Worm (Caenorhabditis elegans) whole organism, L3 larva: ENCODE data around the gene tag-343.

Source experiments
- R02D3.7 ChIP-seq: fragments of 150-350 bp; optimal IDR thresholded peaks from 2 replicates; lab custom pipeline; 2014; ENCODE audit warnings: missing biosample characterization, missing genetic modification characterization
- ZK546.5 ChIP-seq: sonication (generic microtip); optimal IDR thresholded peaks from 2 replicates; lab custom pipeline; 2017; ENCODE audit warnings: missing biosample characterization, missing genetic modification characterization
- ama-1 ChIP-seq: fragments of 150-350 bp; optimal IDR thresholded peaks from 2 replicates; lab custom pipeline; 2018
- ceh-28 ChIP-seq: fragments of 150-350 bp; optimal IDR thresholded peaks from 2 replicates; lab custom pipeline; 2014; ENCODE audit warnings: missing biosample characterization, missing genetic modification reagents, missing genetic modification characterization
- ceh-82 ChIP-seq: fragments of 150-350 bp; optimal IDR thresholded peaks from 2 replicates; lab custom pipeline; 2014; ENCODE audit warnings: missing biosample characterization, missing genetic modification characterization
- daf-12 ChIP-seq: fragments of 150-350 bp; optimal IDR thresholded peaks from 2 replicates; lab custom pipeline; 2014; ENCODE audit warnings: missing biosample characterization, missing genetic modification reagents, missing genetic modification characterization
- egl-27 ChIP-seq: sonication (generic microtip); optimal IDR thresholded peaks from 4 replicates; lab custom pipeline; 2017; ENCODE audit warnings: missing biosample characterization, missing genetic modification reagents, missing genetic modification characterization
- egl-5 ChIP-seq: fragments of 150-350 bp; optimal IDR thresholded peaks from 2 replicates; lab custom pipeline; 2017; ENCODE audit warnings: missing biosample characterization, missing genetic modification reagents, missing genetic modification characterization, inconsistent platforms
- elt-2 ChIP-seq: sonication (generic microtip); optimal IDR thresholded peaks from 2 replicates; lab custom pipeline; 2016; ENCODE audit warnings: missing genetic modification reagents, mild to moderate bottlenecking, missing genetic modification characterization, missing compliant biosample characterization
- elt-3 ChIP-seq, 3 experiments: fragments of 150-350 bp in 1 of 3; sonication (generic microtip) in 2 of 3; optimal IDR thresholded peaks; 2 replicates in 2 of 3; 4 replicates in 1 of 3; lab custom pipeline; 2014 to 2017; ENCODE audit warnings: missing biosample characterization in 3 of 3, missing genetic modification characterization in 3 of 3
- fkh-10 ChIP-seq: sonication (generic microtip); optimal IDR thresholded peaks from 2 replicates; lab custom pipeline; 2017; ENCODE audit warnings: missing biosample characterization, missing genetic modification reagents, missing genetic modification characterization
- fos-1 ChIP-seq: fragments of 150-350 bp; optimal IDR thresholded peaks from 2 replicates; lab custom pipeline; 2014; ENCODE audit warnings: missing biosample characterization, missing genetic modification characterization
- lin-15B ChIP-seq: fragments of 150-350 bp; optimal IDR thresholded peaks from 2 replicates; lab custom pipeline; 2014; ENCODE audit warnings: missing biosample characterization, missing genetic modification characterization
- lin-39 ChIP-seq: fragments of 150-350 bp; optimal IDR thresholded peaks from 2 replicates; lab custom pipeline; 2018; ENCODE audit warnings: missing biosample characterization, missing genetic modification reagents, missing genetic modification characterization
- mdl-1 ChIP-seq: fragments of 150-350 bp; optimal IDR thresholded peaks from 2 replicates; lab custom pipeline; 2014; ENCODE audit warnings: missing biosample characterization, missing genetic modification characterization
- nhr-11 ChIP-seq: fragments of 150-350 bp; optimal IDR thresholded peaks from 2 replicates; lab custom pipeline; 2014; ENCODE audit warnings: missing biosample characterization, missing genetic modification characterization
- nhr-12 ChIP-seq: fragments of 150-350 bp; optimal IDR thresholded peaks from 2 replicates; lab custom pipeline; 2014; ENCODE audit warnings: missing biosample characterization, missing genetic modification characterization
- nhr-23 ChIP-seq: fragments of 150-350 bp; optimal IDR thresholded peaks from 2 replicates; lab custom pipeline; 2014; ENCODE audit warnings: missing biosample characterization, missing genetic modification reagents, missing genetic modification characterization
- nhr-237 ChIP-seq: fragments of 150-350 bp; optimal IDR thresholded peaks from 2 replicates; lab custom pipeline; 2014; ENCODE audit warnings: missing biosample characterization, missing genetic modification characterization
- nhr-25 ChIP-seq: sonication (generic microtip); optimal IDR thresholded peaks from 2 replicates; lab custom pipeline; 2017; ENCODE audit warnings: missing biosample characterization, missing genetic modification characterization
- nhr-28 ChIP-seq: fragments of 150-350 bp; optimal IDR thresholded peaks from 2 replicates; lab custom pipeline; 2014; ENCODE audit warnings: missing biosample characterization, missing genetic modification characterization
- nhr-43 ChIP-seq: sonication (generic microtip); optimal IDR thresholded peaks from 2 replicates; lab custom pipeline; 2016; ENCODE audit warnings: mild to moderate bottlenecking, missing genetic modification characterization, missing compliant biosample characterization; ENCODE audit not compliant: poor library complexity, severe bottlenecking
- nhr-67 ChIP-seq: fragments of 150-350 bp; optimal IDR thresholded peaks from 2 replicates; lab custom pipeline; 2014; ENCODE audit warnings: missing biosample characterization, missing genetic modification characterization
- nhr-76 ChIP-seq: fragments of 150-350 bp; sonication (generic microtip); optimal IDR thresholded peaks from 5 replicates; lab custom pipeline; 2014; ENCODE audit warnings: missing biosample characterization, missing genetic modification characterization
- pha-4 ChIP-seq: fragments of 150-350 bp; optimal IDR thresholded peaks from 2 replicates; lab custom pipeline; 2014; ENCODE audit warnings: missing biosample characterization, missing genetic modification reagents, missing genetic modification characterization
- pqm-1 ChIP-seq: fragments of 150-350 bp; optimal IDR thresholded peaks from 2 replicates; lab custom pipeline; 2017; ENCODE audit warnings: missing biosample characterization, missing genetic modification characterization, inconsistent platforms
- sea-2 ChIP-seq: fragments of 150-350 bp; sonication (generic microtip); optimal IDR thresholded peaks from 4 replicates; lab custom pipeline; 2014; ENCODE audit warnings: missing biosample characterization, missing genetic modification reagents, missing genetic modification characterization
- skn-1 ChIP-seq: fragments of 150-350 bp; optimal IDR thresholded peaks from 2 replicates; lab custom pipeline; 2014; ENCODE audit warnings: missing biosample characterization, missing genetic modification characterization
- snpc-4 ChIP-seq: fragments of 150-350 bp; optimal IDR thresholded peaks from 2 replicates; lab custom pipeline; 2014; ENCODE audit warnings: missing biosample characterization, missing genetic modification characterization
- tbx-2 ChIP-seq: sonication (generic microtip); optimal IDR thresholded peaks from 2 replicates; lab custom pipeline; 2016; ENCODE audit warnings: mild to moderate bottlenecking, missing genetic modification characterization, missing compliant biosample characterization
- unc-62 ChIP-seq: fragments of 150-350 bp; sonication (generic microtip); optimal IDR thresholded peaks from 4 replicates; lab custom pipeline; 2014; ENCODE audit warnings: missing biosample characterization, missing genetic modification reagents, missing genetic modification characterization
- ztf-11 ChIP-seq: fragments of 150-350 bp; optimal IDR thresholded peaks from 2 replicates; lab custom pipeline; 2014; ENCODE audit warnings: missing biosample characterization, missing genetic modification characterization

The tag-343 gene

DNA sequence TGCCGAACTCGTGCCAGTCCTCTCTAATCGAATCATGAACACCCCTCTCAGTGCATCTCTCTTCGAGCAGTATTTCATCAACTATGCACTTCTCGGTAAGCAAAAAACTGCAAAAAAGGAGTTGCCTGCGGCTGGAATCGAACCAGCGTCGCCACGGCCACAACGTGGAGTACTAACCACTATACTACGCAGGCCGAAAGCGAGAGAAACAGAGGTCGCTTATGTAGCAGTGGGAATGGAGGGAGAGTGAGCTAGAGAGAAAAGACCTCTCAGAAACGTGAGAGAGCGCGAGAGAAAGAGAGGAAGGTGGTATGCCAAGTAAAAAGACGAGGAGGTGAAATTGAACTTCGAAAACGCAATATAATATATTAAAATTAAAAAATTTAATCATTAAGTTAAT lies 39.8 kb downstream of the tag-343 start (continued):
- TF ChIP-seq pha-4 (tag; lab: Kevin White, UChicago), result peak; percentile 84
- peak; percentile 54 for TF ChIP-seq sea-2
- peak; percentile 25 for TF ChIP-seq mdl-1 (tag; lab: Kevin White, UChicago)
- peak; percentile 41 for TF ChIP-seq snpc-4 (tag; lab: Kevin White, UChicago)
- TF ChIP-seq, all 47 proteins: peak for 26

DNA sequence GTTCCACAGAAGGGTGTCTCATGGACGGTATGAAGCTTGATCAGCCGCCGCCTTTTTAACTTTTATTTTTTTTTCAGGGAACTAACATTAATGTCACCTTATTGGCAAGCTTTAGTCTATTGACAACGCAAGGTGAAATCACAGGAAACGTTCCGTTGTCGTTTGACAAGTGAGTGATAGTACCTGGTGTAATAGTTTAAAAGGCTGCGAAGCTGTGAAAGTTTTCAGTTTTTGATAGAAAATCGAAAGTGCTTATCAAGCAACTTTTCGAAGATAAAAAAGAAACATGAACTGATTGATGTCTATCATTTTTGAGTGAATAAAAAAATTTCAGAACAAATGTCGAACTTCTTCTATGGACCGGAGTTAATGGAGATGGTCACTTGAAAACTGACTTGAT lies 40.4 kb downstream of the tag-343 start:
- TF ChIP-seq nhr-28 (tag; lab: Kevin White, UChicago) (no peak), ceh-28 (tag; lab: Kevin White, UChicago) (no peak)

DNA sequence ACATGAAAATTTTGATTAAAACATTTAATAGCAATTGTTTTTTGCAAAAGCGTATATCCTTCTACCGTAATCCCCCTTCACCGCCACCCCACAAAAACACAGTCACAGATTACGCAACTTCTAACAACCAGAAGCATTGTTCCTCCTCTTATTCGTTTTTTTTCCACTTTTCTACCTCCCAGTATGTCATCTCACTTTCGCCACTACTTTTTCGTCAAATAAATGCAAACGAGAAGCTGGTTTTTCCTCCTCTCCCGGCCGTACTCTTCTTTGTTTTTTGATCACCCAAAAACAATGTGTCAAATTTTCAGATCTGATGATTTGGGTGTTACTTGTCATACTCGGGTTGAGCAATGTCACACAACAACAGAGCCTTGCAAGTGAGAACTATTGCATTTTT lies 41.5 kb downstream of the tag-343 start, which contains the start of gene C06G1.1:
C06G1.1 (plus strand) TSS at position 301 of the 400 bp plus-strand sequence.
- TF ChIP-seq nhr-67, result no peak
- TF ChIP-seq ama-1 (lab: Kevin White, UChicago), result no peak
- TF ChIP-seq ceh-82 (tag; lab: Kevin White, UChicago), result no peak
- no peak for TF ChIP-seq ceh-28 (tag; lab: Kevin White, UChicago)
- TF ChIP-seq nhr-25 (tag; lab: Kevin White, UChicago), result no peak

DNA sequence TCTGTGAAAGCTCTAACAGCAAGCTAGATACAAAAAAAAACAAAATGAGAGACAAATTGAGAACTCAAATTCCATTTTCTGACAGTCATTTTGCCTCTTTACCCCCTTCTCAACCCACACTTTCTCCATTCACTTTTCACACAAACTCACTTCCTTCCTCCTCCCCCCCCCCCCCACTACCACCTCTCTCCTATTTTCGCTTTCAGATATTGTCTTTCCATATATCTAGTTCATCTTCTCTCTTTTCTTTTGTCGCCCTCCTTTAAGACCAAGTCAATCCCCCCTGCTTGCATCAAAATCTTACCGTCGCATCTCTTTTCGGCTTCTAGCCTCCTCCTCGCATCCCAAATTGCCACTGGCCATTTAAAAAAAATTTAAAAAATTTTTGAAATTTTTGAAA lies 42.7 kb downstream of the tag-343 start:
- TF ChIP-seq nhr-12 (tag; lab: Kevin White, UChicago) (no peak), daf-12 (no peak), sea-2 (no peak), pha-4 (tag; lab: Kevin White, UChicago) (no peak), ceh-82 (tag; lab: Kevin White, UChicago) (no peak), tbx-2 (tag; lab: Kevin White, UChicago) (no peak), elt-2 (no peak), nhr-43 (tag; lab: Kevin White, UChicago) (no peak), nhr-25 (tag; lab: Kevin White, UChicago) (no peak)
- TF ChIP-seq, all 47 proteins: peak for 0

DNA sequence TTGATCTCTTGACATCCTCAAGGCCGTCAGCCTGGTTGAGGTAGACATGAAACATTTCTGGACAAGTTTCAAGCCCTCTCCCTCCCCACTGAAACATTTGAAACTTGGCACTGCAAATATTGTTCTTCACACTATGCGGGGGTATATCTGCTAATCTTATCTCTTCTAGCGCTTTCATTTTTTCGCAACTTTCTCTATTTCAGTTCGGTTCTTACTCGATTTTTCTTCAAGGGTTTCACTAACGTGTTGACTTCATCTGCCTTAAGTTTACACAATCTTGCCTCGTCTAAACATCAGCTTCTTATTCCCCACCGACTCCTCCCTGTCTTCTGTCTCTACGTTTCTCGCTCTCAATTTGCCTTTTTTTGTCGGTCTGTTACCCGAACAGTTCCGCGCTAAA lies 44.8 kb downstream of the tag-343 start:
- no peak for TF ChIP-seq nhr-11
- TF ChIP-seq ztf-11 (tag; lab: Kevin White, UChicago), result no peak
- no peak for TF ChIP-seq ZK546.5 (tag; lab: Kevin White, UChicago)
- TF ChIP-seq nhr-25 (tag; lab: Kevin White, UChicago), result peak; percentile 32

DNA sequence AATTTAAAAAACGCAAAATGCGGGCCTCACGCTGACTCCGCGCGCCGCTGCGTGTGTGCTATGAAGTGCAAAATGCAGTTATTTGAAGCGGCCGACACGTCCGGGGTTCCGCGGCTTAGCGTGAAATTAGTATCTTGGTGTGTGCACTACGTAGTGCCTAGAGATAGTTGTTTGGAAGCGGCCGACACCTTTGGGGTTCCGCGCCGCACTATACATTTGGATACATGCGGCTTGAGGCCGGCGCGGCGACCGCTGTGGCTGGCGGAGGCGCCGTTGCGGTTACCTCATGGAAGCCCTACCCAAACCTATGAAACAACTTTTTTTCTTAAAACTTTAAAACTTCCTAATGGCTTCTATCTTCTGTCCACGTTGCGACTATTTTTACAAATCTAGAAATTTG lies 45.4 kb downstream of the tag-343 start:
- TF ChIP-seq egl-27 (tag; lab: Kevin White, UChicago) (no peak), snpc-4 (tag; lab: Kevin White, UChicago) (peak; percentile 64)

DNA sequence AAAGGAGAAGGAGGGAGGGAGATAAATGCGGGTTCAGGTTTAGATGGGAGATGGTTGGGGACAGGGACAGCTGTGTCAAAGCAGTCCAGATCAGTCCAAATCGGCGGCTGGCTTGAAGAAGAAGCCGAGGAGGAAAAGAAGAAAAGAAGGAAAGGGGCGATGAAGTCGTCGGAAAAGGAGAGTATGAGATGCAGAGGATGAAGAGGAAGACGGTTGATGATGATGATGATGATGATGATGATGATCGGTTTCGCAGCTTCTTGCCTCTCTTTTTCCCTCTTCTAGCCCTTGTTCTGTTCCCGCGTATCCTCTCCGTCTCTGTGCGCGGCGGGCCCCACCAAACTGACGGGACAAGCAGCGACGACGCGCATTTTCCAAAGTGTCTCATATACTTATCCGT lies 47.7 kb downstream of the tag-343 start:
- TF ChIP-seq egl-5, result no peak
- peak; percentile 19 for TF ChIP-seq lin-39 (tag; lab: Kevin White, UChicago)
- peak; percentile 7 for TF ChIP-seq nhr-25 (tag; lab: Kevin White, UChicago)
- TF ChIP-seq, all 47 proteins: peak for 2

DNA sequence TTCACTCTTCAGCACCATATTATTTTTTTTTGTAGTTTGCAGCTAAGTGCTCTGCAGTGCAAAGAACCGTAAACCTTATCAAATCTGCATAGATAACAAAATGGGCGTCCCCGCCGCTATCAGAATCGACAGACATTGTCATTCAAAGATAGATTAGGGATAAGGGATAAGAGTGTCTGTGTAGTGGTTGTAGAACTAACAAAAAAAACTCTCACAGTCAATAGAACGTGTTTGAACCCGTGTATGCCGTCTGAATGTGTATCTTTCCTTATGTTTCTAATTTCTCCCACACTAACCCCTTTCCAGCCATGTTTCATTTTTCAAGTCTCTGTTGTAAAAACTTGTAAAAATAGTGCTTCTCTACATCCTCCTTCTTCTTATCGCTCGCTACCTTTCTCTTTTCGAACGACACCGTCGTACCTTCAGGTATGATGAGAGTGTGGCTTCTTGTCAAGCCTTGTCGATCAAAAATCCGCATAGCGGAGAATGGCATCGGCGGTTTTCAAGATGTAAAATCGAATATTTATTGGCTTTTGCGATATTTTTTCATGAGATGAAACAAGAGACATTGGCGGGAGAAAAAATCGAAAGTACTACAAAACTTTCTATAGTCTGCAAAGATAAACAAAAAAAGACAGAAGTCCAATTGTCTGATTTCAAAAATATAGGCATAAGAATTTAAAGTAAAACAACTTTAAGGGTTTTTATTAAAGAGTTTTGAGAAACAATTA lies 49.3 kb downstream of the tag-343 start:
- TF ChIP-seq elt-3 (tag; optimal IDR thresholded peaks at IDR 0.05; lab: Kevin White, UChicago) (no peak), nhr-43 (tag; lab: Kevin White, UChicago) (peak; percentile 12), nhr-237 (no peak), nhr-25 (tag; lab: Kevin White, UChicago) (peak; percentile 33)
- TF ChIP-seq, all 47 proteins: peak for 2

DNA sequence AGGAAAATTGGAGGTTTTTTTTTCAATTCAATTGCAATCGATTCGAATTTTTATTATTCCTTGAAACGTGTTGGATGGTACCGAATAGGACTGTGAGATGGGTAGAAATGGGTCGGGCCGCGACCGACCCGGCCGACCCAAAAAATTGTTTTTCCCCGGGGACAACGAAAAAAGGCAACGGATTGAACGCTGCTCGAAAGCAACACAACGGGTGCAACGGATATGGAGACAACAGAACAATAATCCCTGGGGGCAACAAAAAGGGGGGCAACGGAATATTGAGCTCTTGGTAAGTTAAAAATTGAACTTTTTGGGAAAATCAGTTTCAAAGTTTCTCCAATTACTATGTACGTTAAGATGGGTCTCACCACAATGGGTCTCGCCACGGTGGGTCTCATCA lies 51.3 kb downstream of the tag-343 start:
- no peak for TF ChIP-seq nhr-76
- TF ChIP-seq R02D3.7 (tag; lab: Kevin White, UChicago), result no peak
- no peak for TF ChIP-seq nhr-67
- no peak for TF ChIP-seq egl-5
- no peak for TF ChIP-seq pha-4 (tag; lab: Kevin White, UChicago)
- no peak for TF ChIP-seq lin-15B (tag; lab: Kevin White, UChicago)
- TF ChIP-seq daf-12, result no peak
- TF ChIP-seq pqm-1 (tag; lab: Kevin White, UChicago), result no peak
- no peak for TF ChIP-seq nhr-23 (tag; lab: Kevin White, UChicago)
- TF ChIP-seq lin-39 (tag; lab: Kevin White, UChicago), result no peak
- no peak for TF ChIP-seq sea-2
- TF ChIP-seq nhr-25 (tag; lab: Kevin White, UChicago), result no peak
- no peak for TF ChIP-seq elt-3 (tag; optimal IDR thresholded peaks at IDR 0.05; lab: Kevin White, UChicago)
- no peak for TF ChIP-seq elt-2
- TF ChIP-seq ceh-82 (tag; lab: Kevin White, UChicago), result no peak
- no peak for TF ChIP-seq skn-1 (tag; lab: Kevin White, UChicago)
- TF ChIP-seq fos-1 (tag; lab: Kevin White, UChicago), result no peak
- TF ChIP-seq unc-62 (GFP tag; lab: Kevin White, UChicago), result no peak
- no peak for TF ChIP-seq fkh-10 (GFP tag; lab: Kevin White, UChicago)
- TF ChIP-seq, all 47 proteins: peak for 0
